Worm (Caenorhabditis elegans): ENCODE measurements around the gene ubc-7.

ce11 chrIII:9582240-9582639 lies 48.7 kb downstream of the ubc-7 start, which contains the start of gene C48B4.3:
- TF ChIP-seq ztf-11 (tag; optimal IDR thresholded peaks at IDR 0.05) (no peak), blmp-1 (tag; optimal IDR thresholded peaks at IDR 0.05; ENCODE audit: insufficient read depth) (no peak), unc-62 (GFP tag; optimal IDR thresholded peaks at IDR 0.05) (no peak), ceh-16 (tag; optimal IDR thresholded peaks at IDR 0.05) (no peak)

Data from whole organism, L2 larva.